Worm (Caenorhabditis elegans) whole organism, L2 larva: ENCODE results near the gene R160.12.
A peak's percentile ranks its signal among the peaks of the same experiment; 100 is the strongest.

ENCODE experiments used
- C34F6.9 ChIP-seq: fragments of 150-350 bp; optimal IDR thresholded peaks from 2 replicates; lab custom pipeline; 2014; ENCODE audit warnings: missing biosample characterization, missing genetic modification characterization
- F13H6.1 ChIP-seq: sonication (generic microtip); optimal IDR thresholded peaks from 2 replicates; lab custom pipeline; 2016; ENCODE audit warnings: missing genetic modification characterization, missing compliant biosample characterization
- R02D3.7 ChIP-seq: fragments of 150-350 bp; optimal IDR thresholded peaks from 2 replicates; lab custom pipeline; 2014; ENCODE audit warnings: missing biosample characterization, missing genetic modification characterization
- Y55F3AM.14 ChIP-seq: fragments of 200-800 bp; sonication (Bioruptor generic); optimal IDR thresholded peaks from 2 replicates; lab custom pipeline; 2018; ENCODE audit warnings: mild to moderate bottlenecking, missing genetic modification characterization, missing compliant biosample characterization
- alr-1 ChIP-seq: fragments of 150-350 bp; optimal IDR thresholded peaks from 2 replicates; lab custom pipeline; 2014; ENCODE audit warnings: missing biosample characterization, missing genetic modification characterization
- aly-2 ChIP-seq: fragments of 150-350 bp; optimal IDR thresholded peaks from 2 replicates; lab custom pipeline; 2014; ENCODE audit warnings: missing biosample characterization, missing genetic modification characterization
- ama-1 ChIP-seq: fragments of 150-350 bp; optimal IDR thresholded peaks from 2 replicates; lab custom pipeline; 2018; ENCODE audit warnings: inconsistent platforms
- ceh-16 ChIP-seq: fragments of 150-350 bp; optimal IDR thresholded peaks from 2 replicates; lab custom pipeline; 2014; ENCODE audit warnings: missing biosample characterization, missing genetic modification characterization
- ceh-82 ChIP-seq: fragments of 150-350 bp; optimal IDR thresholded peaks from 2 replicates; lab custom pipeline; 2014; ENCODE audit warnings: missing biosample characterization, missing genetic modification characterization
- dmd-4 ChIP-seq: sonication (generic microtip); optimal IDR thresholded peaks from 2 replicates; lab custom pipeline; 2017; ENCODE audit warnings: missing biosample characterization, missing genetic modification characterization
- egl-27 ChIP-seq: sonication (generic microtip); optimal IDR thresholded peaks from 3 replicates; lab custom pipeline; 2017; ENCODE audit warnings: missing biosample characterization, missing genetic modification reagents, missing genetic modification characterization
- elt-1 ChIP-seq: fragments of 150-350 bp; optimal IDR thresholded peaks from 2 replicates; lab custom pipeline; 2014; ENCODE audit warnings: missing biosample characterization, missing genetic modification characterization
- fos-1 ChIP-seq: fragments of 150-350 bp; optimal IDR thresholded peaks from 2 replicates; lab custom pipeline; 2014; ENCODE audit warnings: missing biosample characterization, missing genetic modification characterization
- lin-11 ChIP-seq: fragments of 150-350 bp; sonication (generic microtip); optimal IDR thresholded peaks from 2 replicates; lab custom pipeline; 2014; ENCODE audit warnings: missing biosample characterization, missing genetic modification characterization, inconsistent platforms, mixed read lengths
- lin-13 ChIP-seq: fragments of 150-350 bp; optimal IDR thresholded peaks from 2 replicates; lab custom pipeline; 2014; ENCODE audit warnings: missing biosample characterization, missing genetic modification reagents, missing genetic modification characterization
- lin-39 ChIP-seq: fragments of 150-350 bp; optimal IDR thresholded peaks from 2 replicates; lab custom pipeline; 2014; ENCODE audit warnings: missing biosample characterization, missing genetic modification reagents, missing genetic modification characterization
- lsy-2 ChIP-seq, 2 experiments: fragments of 150-350 bp in 1 of 2; sonication (generic microtip) in 1 of 2; optimal IDR thresholded peaks; 2 replicates each; lab custom pipeline; 2014 to 2017; ENCODE audit warnings: missing biosample characterization in 2 of 2, missing genetic modification characterization in 2 of 2
- mab-5 ChIP-seq: fragments of 150-350 bp; optimal IDR thresholded peaks from 2 replicates; lab custom pipeline; 2014; ENCODE audit warnings: missing biosample characterization, missing genetic modification characterization
- mbf-1 ChIP-seq: sonication (generic microtip); optimal IDR thresholded peaks from 2 replicates; lab custom pipeline; 2017; ENCODE audit warnings: missing biosample characterization, missing genetic modification characterization
- mdl-1 ChIP-seq, 2 experiments: fragments of 150-350 bp in 1 of 2; sonication (generic microtip) in 1 of 2; optimal IDR thresholded peaks; 2 replicates each; lab custom pipeline; 2017; ENCODE audit warnings: missing biosample characterization in 2 of 2, missing genetic modification characterization in 2 of 2
- nhr-11 ChIP-seq: fragments of 150-350 bp; optimal IDR thresholded peaks from 2 replicates; lab custom pipeline; 2014; ENCODE audit warnings: missing biosample characterization, missing genetic modification characterization
- nhr-129 ChIP-seq: fragments of 150-350 bp; optimal IDR thresholded peaks from 2 replicates; lab custom pipeline; 2014; ENCODE audit warnings: missing biosample characterization, missing genetic modification characterization
- nhr-21 ChIP-seq: fragments of 150-350 bp; optimal IDR thresholded peaks from 2 replicates; lab custom pipeline; 2014; ENCODE audit warnings: missing biosample characterization, missing genetic modification characterization
- nhr-237 ChIP-seq: fragments of 150-350 bp; optimal IDR thresholded peaks from 2 replicates; lab custom pipeline; 2014; ENCODE audit warnings: missing biosample characterization, missing genetic modification characterization
- nhr-25 ChIP-seq: fragments of 150-350 bp; sonication (generic microtip); optimal IDR thresholded peaks from 3 replicates; lab custom pipeline; 2014; ENCODE audit warnings: missing biosample characterization, missing genetic modification characterization
- nhr-6 ChIP-seq: fragments of 150-350 bp; optimal IDR thresholded peaks from 2 replicates; lab custom pipeline; 2014; ENCODE audit warnings: missing biosample characterization, missing genetic modification characterization
- peb-1 ChIP-seq: fragments of 150-350 bp; optimal IDR thresholded peaks from 2 replicates; lab custom pipeline; 2014; ENCODE audit warnings: missing biosample characterization, missing genetic modification characterization
- sem-4 ChIP-seq: fragments of 150-350 bp; optimal IDR thresholded peaks from 2 replicates; lab custom pipeline; 2014; ENCODE audit warnings: missing biosample characterization, missing genetic modification reagents, missing genetic modification characterization
- skn-1 ChIP-seq: sonication (generic microtip); optimal IDR thresholded peaks from 2 replicates; lab custom pipeline; 2017; ENCODE audit warnings: missing biosample characterization, missing genetic modification characterization
- sma-9 ChIP-seq, 2 experiments: fragments of 150-350 bp in 1 of 2; sonication (generic microtip) in 1 of 2; optimal IDR thresholded peaks; 2 replicates each; lab custom pipeline; 2014 to 2016; ENCODE audit warnings: missing genetic modification characterization in 2 of 2, mild to moderate bottlenecking in 1 of 2, missing biosample characterization in 1 of 2, missing compliant biosample characterization in 1 of 2, missing genetic modification reagents in 1 of 2, moderate library complexity in 1 of 2
- unc-55 ChIP-seq: fragments of 150-350 bp; sonication (generic microtip); optimal IDR thresholded peaks from 3 replicates; lab custom pipeline; 2014; ENCODE audit warnings: missing biosample characterization, missing genetic modification reagents, missing genetic modification characterization
- unc-62 ChIP-seq: fragments of 150-350 bp; optimal IDR thresholded peaks from 2 replicates; lab custom pipeline; 2014; ENCODE audit warnings: missing biosample characterization, missing genetic modification reagents, missing genetic modification characterization
- zag-1 ChIP-seq: fragments of 150-350 bp; optimal IDR thresholded peaks from 2 replicates; lab custom pipeline; 2014; ENCODE audit warnings: missing biosample characterization, missing genetic modification characterization
- ztf-11 ChIP-seq: sonication (generic microtip); optimal IDR thresholded peaks from 2 replicates; lab custom pipeline; 2017; ENCODE audit warnings: missing biosample characterization, missing genetic modification characterization
- ztf-4 ChIP-seq: fragments of 150-350 bp; optimal IDR thresholded peaks from 2 replicates; lab custom pipeline; 2014; ENCODE audit warnings: missing biosample characterization, missing genetic modification characterization

R160.12 gene

DNA sequence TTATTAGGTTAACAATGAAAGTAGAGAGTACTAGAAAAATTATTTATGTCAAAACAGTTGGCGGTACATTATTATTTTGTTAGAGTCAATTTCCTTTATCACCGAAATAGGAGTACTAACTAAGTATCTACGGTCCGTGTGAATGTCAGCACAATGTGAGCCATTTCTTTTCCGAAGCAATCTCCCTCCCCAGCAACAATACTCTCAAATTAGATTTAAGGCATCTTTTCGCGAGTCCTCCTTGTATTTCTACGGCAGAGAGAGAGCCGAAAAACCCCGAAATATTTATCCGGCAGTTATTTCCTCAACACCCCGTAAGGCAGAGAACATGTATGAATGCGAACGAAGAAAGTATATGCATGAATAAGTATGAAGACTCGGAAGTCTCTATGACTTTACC lies 37.7 kb upstream of the R160.12 start:
- TF ChIP-seq mdl-1 (tag; optimal IDR thresholded peaks at IDR 0.05; lab: Kevin White, UChicago) (no peak), nhr-6 (tag; lab: Kevin White, UChicago) (no peak), F13H6.1 (tag; lab: Kevin White, UChicago) (no peak), egl-27 (no peak), lin-39 (tag; lab: Kevin White, UChicago) (no peak)

DNA sequence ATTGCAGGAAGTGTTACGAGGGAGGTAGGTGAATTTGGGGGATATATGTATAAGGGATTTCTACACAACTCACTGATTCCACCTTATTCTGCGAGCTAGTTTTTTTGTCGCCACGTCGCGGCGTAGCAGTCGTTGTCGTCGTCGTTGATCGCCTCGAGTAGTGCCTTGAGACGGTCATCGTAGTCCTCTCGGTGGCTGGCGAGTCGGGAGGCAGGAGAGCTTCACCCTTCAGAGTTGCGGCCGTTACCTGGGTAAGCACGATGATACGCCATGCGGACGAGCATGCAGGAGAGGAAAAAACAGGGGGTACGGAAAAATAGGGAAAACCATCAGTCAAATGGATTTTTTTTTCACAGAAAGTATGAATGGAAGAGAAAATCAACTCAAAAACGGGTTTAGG lies 35.6 kb upstream of the R160.12 start:
- TF ChIP-seq ama-1 (lab: Kevin White, UChicago) (no peak), alr-1 (no peak), sem-4 (no peak), Y55F3AM.14 (no peak), R02D3.7 (no peak), unc-55 (no peak)

DNA sequence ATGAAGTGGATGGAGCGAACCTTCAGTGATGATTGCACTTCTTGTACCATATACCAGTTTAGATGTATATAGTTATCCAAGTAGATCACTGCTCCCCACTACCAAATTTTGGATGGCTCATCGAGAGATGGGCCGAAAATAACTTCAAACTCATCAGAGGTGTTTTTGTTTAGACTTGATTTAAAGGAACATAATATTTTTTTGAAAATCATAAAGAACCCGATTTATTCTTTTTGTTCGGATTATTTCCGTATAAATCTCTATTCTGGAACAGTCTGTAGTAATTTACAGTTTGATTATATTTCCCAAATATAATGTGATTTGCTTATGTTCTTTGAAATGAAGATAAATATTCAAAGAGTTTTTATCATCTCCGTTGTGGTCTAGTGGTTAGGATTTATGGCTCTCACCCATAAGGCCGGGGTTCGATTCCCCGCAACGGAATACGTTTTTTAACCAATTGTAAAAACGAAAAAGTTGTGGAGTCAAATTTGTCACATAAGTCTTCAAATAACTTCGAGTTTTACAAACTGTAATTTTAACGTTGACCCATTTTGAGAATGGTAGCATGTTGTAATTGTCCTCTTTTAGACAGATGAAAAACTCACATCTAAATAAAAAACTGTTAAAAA lies 32.8 kb upstream of the R160.12 start:
- TF ChIP-seq skn-1 (tag; lab: Kevin White, UChicago) (no peak), egl-27 (no peak), mbf-1 (tag; lab: Kevin White, UChicago) (no peak), ceh-16 (no peak), lin-39 (tag; lab: Kevin White, UChicago) (no peak), lin-11 (tag; lab: Kevin White, UChicago) (no peak), elt-1 (tag; lab: Kevin White, UChicago) (no peak), lsy-2 (tag; optimal IDR thresholded peaks at IDR 0.05; lab: Kevin White, UChicago) (no peak), sma-9 (GFP tag; optimal IDR thresholded peaks at IDR 0.05; lab: Kevin White, UChicago) (no peak), sma-9 (tag; optimal IDR thresholded peaks at IDR 0.05; lab: Kevin White, UChicago) (no peak), nhr-129 (tag; lab: Kevin White, UChicago) (no peak), nhr-237 (tag; lab: Kevin White, UChicago) (no peak), unc-62 (no peak), nhr-11 (no peak), dmd-4 (tag; lab: Kevin White, UChicago) (no peak), nhr-25 (tag; lab: Kevin White, UChicago) (no peak), F13H6.1 (tag; lab: Kevin White, UChicago) (no peak), mab-5 (tag; lab: Kevin White, UChicago) (no peak), lin-13 (GFP tag; lab: Kevin White, UChicago) (no peak)
- TF ChIP-seq, all 48 proteins: peak for 0

DNA sequence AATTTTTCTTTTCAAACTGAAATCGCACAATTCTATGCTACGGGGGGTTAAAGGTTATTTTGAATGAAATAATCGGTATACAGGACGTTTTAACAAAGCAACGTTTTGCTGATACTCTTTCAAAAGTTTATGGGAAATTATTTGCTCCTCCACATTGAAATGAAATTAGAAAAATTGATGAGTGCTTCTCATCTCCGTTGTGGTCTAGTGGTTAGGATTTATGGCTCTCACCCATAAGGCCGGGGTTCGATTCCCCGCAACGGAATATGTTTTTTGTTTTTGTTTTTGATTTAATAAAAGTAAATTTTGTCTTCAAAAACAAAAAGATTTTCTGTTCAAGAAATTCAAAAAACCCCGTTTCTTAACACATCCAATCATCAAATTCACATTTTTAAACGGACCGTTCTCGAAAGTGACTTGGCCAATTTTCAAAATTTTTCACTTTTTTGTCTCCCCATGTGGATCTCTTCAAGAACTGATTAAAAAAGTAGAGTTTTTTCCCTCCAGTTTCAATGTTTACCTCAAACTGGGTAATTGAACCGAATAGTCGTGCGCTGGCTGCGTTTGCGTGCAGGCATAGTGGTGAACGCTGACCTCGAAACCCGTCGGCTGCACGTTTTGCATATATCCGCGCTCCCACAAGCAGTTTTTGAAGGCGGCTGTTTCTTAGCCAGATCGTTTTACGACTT lies 32.1 kb upstream of the R160.12 start:
- TF ChIP-seq aly-2 (tag; lab: Kevin White, UChicago) (no peak), fos-1 (no peak), R02D3.7 (no peak), ztf-4 (tag; lab: Kevin White, UChicago) (no peak), nhr-129 (tag; lab: Kevin White, UChicago) (no peak), nhr-21 (tag; lab: Kevin White, UChicago) (no peak), ztf-11 (no peak), C34F6.9 (no peak)

DNA sequence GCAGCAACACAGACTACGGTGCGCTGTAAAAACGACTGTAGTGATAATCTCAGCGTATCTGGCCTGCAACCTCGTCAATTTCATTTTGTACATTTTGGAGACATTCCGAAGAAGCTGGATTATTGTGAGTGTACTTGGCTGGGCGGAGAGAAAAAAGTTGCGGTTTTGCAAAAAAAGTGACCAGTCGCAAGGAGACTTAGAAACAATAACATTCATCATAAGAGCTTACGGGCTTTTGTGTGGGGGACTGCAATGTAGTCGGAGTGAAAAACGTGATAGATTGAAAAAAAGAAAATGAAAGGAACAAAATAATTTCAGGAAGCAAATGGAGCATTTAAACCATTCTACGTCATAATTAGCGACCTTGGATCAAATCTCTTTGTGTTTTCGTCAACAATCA lies 30.9 kb upstream of the R160.12 start:
- TF ChIP-seq mab-5 (tag; lab: Kevin White, UChicago) (peak; percentile 76), zag-1 (tag; lab: Kevin White, UChicago) (peak; percentile 22), ceh-82 (no peak), peb-1 (no peak), unc-55 (peak; percentile 52)
